Fruit fly (Drosophila melanogaster): ENCODE data around the gene CG4822.

CG4822 gene

dm6 chr2L:114429-114828, 7.1 kb downstream of the CG4822 start, which contains the start of gene ND-15:
Gene ND-15, plus strand, starts transcription at chr2L:114726.
- TF ChIP-seq Dfd (GFP tag; optimal IDR thresholded peaks at IDR 0.05) (no peak), Vsx2 (GFP tag; optimal IDR thresholded peaks at IDR 0.05; ENCODE audit: partially characterized antibody) (no peak), Rel (GFP tag; optimal IDR thresholded peaks at IDR 0.05) (no peak), Rel (tag; optimal IDR thresholded peaks at IDR 0.05) (peak; percentile 2), HLH106 (tag; optimal IDR thresholded peaks at IDR 0.05) (no peak), lola (GFP tag; optimal IDR thresholded peaks at IDR 0.05) (no peak), ey (GFP tag; optimal IDR thresholded peaks at IDR 0.05) (no peak), woc (GFP tag; optimal IDR thresholded peaks at IDR 0.05) (no peak), psq (GFP tag; optimal IDR thresholded peaks at IDR 0.05) (no peak), Hnf4 (GFP tag; optimal IDR thresholded peaks at IDR 0.05) (peak; percentile 12)

dm6 chr2L:110046-110445, 11.5 kb downstream of the CG4822 start:
- no peak for TF ChIP-seq Jra (GFP tag; optimal IDR thresholded peaks at IDR 0.05)
- no peak for TF ChIP-seq N (GFP tag; optimal IDR thresholded peaks at IDR 0.05)
- TF ChIP-seq Sp1 (GFP tag; optimal IDR thresholded peaks at IDR 0.05): no peak
- TF ChIP-seq fru (GFP tag; optimal IDR thresholded peaks at IDR 0.05): no peak
- no peak for TF ChIP-seq dl (GFP tag; optimal IDR thresholded peaks at IDR 0.05; ENCODE audit: insufficient read depth in 1 of 2, partially characterized antibody in 2 of 2)

dm6 chr2L:109098-109799, 12.3 kb downstream of the CG4822 start:
- TF ChIP-seq N (GFP tag; optimal IDR thresholded peaks at IDR 0.05): no peak
- TF ChIP-seq Sp1 (GFP tag; optimal IDR thresholded peaks at IDR 0.05): no peak
- peak in 1 of 2 experiments; percentile 44 for TF ChIP-seq dl (GFP tag; optimal IDR thresholded peaks at IDR 0.05; ENCODE audit: insufficient read depth in 1 of 2, partially characterized antibody in 2 of 2)
- TF ChIP-seq Hr83 (GFP tag; optimal IDR thresholded peaks at IDR 0.05; ENCODE audit: poor library complexity, severe bottlenecking): no peak
- no peak for TF ChIP-seq h (GFP tag; optimal IDR thresholded peaks at IDR 0.05)
- no peak for TF ChIP-seq CG32264 (GFP tag; optimal IDR thresholded peaks at IDR 0.05)
- no peak for TF ChIP-seq Myc (optimal IDR thresholded peaks at IDR 0.05)
- no peak for TF ChIP-seq Rel (GFP tag; optimal IDR thresholded peaks at IDR 0.05)
- peak; percentile 62 for TF ChIP-seq Rel (tag; optimal IDR thresholded peaks at IDR 0.05)

dm6 chr2L:107476-108436, 13.8 kb downstream of the CG4822 start:
- no peak for TF ChIP-seq Jra (GFP tag; optimal IDR thresholded peaks at IDR 0.05)
- no peak for TF ChIP-seq Dfd (GFP tag; optimal IDR thresholded peaks at IDR 0.05)
- no peak for TF ChIP-seq Hr78 (GFP tag; optimal IDR thresholded peaks at IDR 0.05)
- TF ChIP-seq Mio (GFP tag; optimal IDR thresholded peaks at IDR 0.05): no peak
- TF ChIP-seq rgr (GFP tag; optimal IDR thresholded peaks at IDR 0.05): no peak
- TF ChIP-seq Sp1 (GFP tag; optimal IDR thresholded peaks at IDR 0.05): peak; percentile 42
- no peak for TF ChIP-seq GATAd (GFP tag; optimal IDR thresholded peaks at IDR 0.05)
- no peak for TF ChIP-seq lola (GFP tag; optimal IDR thresholded peaks at IDR 0.05)
- TF ChIP-seq woc (GFP tag; optimal IDR thresholded peaks at IDR 0.05): peak; percentile 50
- TF ChIP-seq sv (GFP tag; optimal IDR thresholded peaks at IDR 0.05): no peak
- TF ChIP-seq Dif (GFP tag; optimal IDR thresholded peaks at IDR 0.05; ENCODE audit: partially characterized antibody): peak; percentile 54
- no peak for TF ChIP-seq N (GFP tag; optimal IDR thresholded peaks at IDR 0.05)
- TF ChIP-seq h (GFP tag; optimal IDR thresholded peaks at IDR 0.05): peak; percentile 10
- no peak for TF ChIP-seq br (GFP tag; optimal IDR thresholded peaks at IDR 0.05)
- no peak for TF ChIP-seq HLH106 (tag; optimal IDR thresholded peaks at IDR 0.05)
- TF ChIP-seq sage (GFP tag; optimal IDR thresholded peaks at IDR 0.05): no peak
- no peak for TF ChIP-seq brk (GFP tag; optimal IDR thresholded peaks at IDR 0.05)
- no peak for TF ChIP-seq tai (GFP tag; optimal IDR thresholded peaks at IDR 0.05)
- TF ChIP-seq Abd-B (GFP tag; optimal IDR thresholded peaks at IDR 0.05): no peak
- peak in 1 of 2 experiments; percentile 9 for TF ChIP-seq foxo (GFP tag; optimal IDR thresholded peaks at IDR 0.05)
- TF ChIP-seq CG9705 (GFP tag; optimal IDR thresholded peaks at IDR 0.05): no peak
- no peak for TF ChIP-seq usp (GFP tag; optimal IDR thresholded peaks at IDR 0.05)
- TF ChIP-seq Myc (optimal IDR thresholded peaks at IDR 0.05): peak; percentile 8
- no peak for TF ChIP-seq dsf (GFP tag; optimal IDR thresholded peaks at IDR 0.05; ENCODE audit: borderline replicate concordance)
- no peak for TF ChIP-seq psq (GFP tag; optimal IDR thresholded peaks at IDR 0.05)
- peak; percentile 68 to 76 for TF ChIP-seq dl (GFP tag; optimal IDR thresholded peaks at IDR 0.05; ENCODE audit: insufficient read depth in 1 of 2, partially characterized antibody in 2 of 2)
- TF ChIP-seq Rel (GFP tag; optimal IDR thresholded peaks at IDR 0.05): no peak
- TF ChIP-seq Rel (tag; optimal IDR thresholded peaks at IDR 0.05): peak; percentile 53

Measured in whole organism, wandering third instar larva.